Fruit fly (Drosophila melanogaster) whole organism: ENCODE results near the gene CG31300.

Source experiments
- CG8478 ChIP-seq: fragments of >200 bp; optimal IDR thresholded peaks from 2 replicates; lab custom pipeline; 2018; ENCODE audit warnings: inconsistent platforms
- Dll ChIP-seq: fragments of >200 bp; optimal IDR thresholded peaks from 2 replicates; lab custom pipeline; 2017
- EcR ChIP-seq, 2 experiments: fragments of >200 bp; optimal IDR thresholded peaks; 2 replicates each; lab custom pipeline; 2017; ENCODE audit warnings: missing biosample characterization in 2 of 2, missing genetic modification characterization in 2 of 2, missing genetic modification reagents in 2 of 2
- pan ChIP-seq: fragments of >200 bp; optimal IDR thresholded peaks from 2 replicates; lab custom pipeline; 2017
- psq ChIP-seq: fragments of >200 bp; optimal IDR thresholded peaks from 2 replicates; lab custom pipeline; 2017
- usp ChIP-seq: fragments of >200 bp; optimal IDR thresholded peaks from 2 replicates; lab custom pipeline; 2017; ENCODE audit warnings: missing biosample characterization, missing genetic modification characterization, mixed read lengths

Gene CG31300

dm6 chr3R:25283209-25283670, at the start of gene CG31300:
Gene CG31300 (plus strand): TSS chr3R:25283620.
- TF ChIP-seq psq (lab: Kevin White, UChicago) (no peak), pan (lab: Kevin White, UChicago) (no peak), EcR (GFP tag; optimal IDR thresholded peaks at IDR 0.05; lab: Kevin White, UChicago) (no peak), CG8478 (lab: Kevin White, UChicago) (no peak), Dll (lab: Kevin White, UChicago) (no peak), usp (GFP tag; lab: Kevin White, UChicago) (no peak)

DNA sequence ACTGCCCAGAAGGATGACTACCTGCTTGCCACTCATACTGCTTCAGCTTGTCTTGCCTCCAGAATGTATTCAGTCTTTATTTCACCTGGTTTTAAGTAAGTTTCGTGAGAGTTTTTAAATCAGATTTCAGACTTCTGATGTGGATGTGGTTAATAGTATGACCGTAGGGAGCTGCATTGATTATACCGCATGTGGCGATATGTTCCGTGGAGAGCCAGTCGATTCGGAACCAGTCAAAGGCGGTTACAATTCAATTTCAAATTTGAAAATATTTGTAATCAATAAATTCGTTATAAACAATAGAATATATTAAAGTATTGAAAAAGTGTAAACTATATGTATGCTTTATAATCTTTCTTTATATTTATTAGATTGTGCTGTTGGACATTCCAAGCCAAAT, 48.1 kb upstream of the CG31300 start, which contains the start of gene Sil1:
Sil1 (minus strand) TSS at position 168 of the 400 bp plus-strand sequence.
- TF ChIP-seq psq (lab: Kevin White, UChicago) (no peak), Dll (lab: Kevin White, UChicago) (no peak), usp (GFP tag; lab: Kevin White, UChicago) (no peak), CG8478 (lab: Kevin White, UChicago) (no peak), EcR (GFP tag; optimal IDR thresholded peaks at IDR 0.05; lab: Kevin White, UChicago) (no peak), pan (lab: Kevin White, UChicago) (no peak)

DNA sequence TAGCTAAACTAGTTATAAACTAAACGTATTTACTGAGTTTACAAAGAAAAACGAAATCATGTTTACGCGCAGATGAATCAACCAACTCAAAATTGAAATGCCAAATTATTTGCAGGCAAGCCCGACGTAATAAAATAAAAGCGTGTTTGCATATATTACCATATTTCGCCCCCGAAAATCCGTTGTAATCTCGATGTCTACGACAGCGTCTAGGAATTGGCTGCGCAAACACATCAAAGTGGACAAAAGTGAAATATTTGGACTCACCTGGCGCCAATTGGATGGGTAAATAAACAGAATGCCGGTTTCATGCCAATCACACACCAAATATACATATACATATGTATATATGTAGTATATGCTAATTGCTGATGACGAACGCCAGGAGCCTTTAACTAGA, 47.3 kb upstream of the CG31300 start:
- no peak for TF ChIP-seq EcR (GFP tag; optimal IDR thresholded peaks at IDR 0.05; lab: Kevin White, UChicago)
- TF ChIP-seq pan (lab: Kevin White, UChicago), result no peak
- TF ChIP-seq CG8478 (lab: Kevin White, UChicago), result no peak
- no peak for TF ChIP-seq Dll (lab: Kevin White, UChicago)
- TF ChIP-seq psq (lab: Kevin White, UChicago), result no peak
- no peak for TF ChIP-seq usp (GFP tag; lab: Kevin White, UChicago)

dm6 chr3R:25237314-25237713, 46.1 kb upstream of the CG31300 start, which contains the start of gene Jhbp7:
Gene Jhbp7 (plus strand): TSS chr3R:25237614.
- no peak for TF ChIP-seq Dll (lab: Kevin White, UChicago)
- TF ChIP-seq EcR (GFP tag; optimal IDR thresholded peaks at IDR 0.05; lab: Kevin White, UChicago), result no peak
- no peak for TF ChIP-seq usp (GFP tag; lab: Kevin White, UChicago)
- TF ChIP-seq psq (lab: Kevin White, UChicago), result no peak
- TF ChIP-seq pan (lab: Kevin White, UChicago), result no peak
- TF ChIP-seq CG8478 (lab: Kevin White, UChicago), result no peak

DNA sequence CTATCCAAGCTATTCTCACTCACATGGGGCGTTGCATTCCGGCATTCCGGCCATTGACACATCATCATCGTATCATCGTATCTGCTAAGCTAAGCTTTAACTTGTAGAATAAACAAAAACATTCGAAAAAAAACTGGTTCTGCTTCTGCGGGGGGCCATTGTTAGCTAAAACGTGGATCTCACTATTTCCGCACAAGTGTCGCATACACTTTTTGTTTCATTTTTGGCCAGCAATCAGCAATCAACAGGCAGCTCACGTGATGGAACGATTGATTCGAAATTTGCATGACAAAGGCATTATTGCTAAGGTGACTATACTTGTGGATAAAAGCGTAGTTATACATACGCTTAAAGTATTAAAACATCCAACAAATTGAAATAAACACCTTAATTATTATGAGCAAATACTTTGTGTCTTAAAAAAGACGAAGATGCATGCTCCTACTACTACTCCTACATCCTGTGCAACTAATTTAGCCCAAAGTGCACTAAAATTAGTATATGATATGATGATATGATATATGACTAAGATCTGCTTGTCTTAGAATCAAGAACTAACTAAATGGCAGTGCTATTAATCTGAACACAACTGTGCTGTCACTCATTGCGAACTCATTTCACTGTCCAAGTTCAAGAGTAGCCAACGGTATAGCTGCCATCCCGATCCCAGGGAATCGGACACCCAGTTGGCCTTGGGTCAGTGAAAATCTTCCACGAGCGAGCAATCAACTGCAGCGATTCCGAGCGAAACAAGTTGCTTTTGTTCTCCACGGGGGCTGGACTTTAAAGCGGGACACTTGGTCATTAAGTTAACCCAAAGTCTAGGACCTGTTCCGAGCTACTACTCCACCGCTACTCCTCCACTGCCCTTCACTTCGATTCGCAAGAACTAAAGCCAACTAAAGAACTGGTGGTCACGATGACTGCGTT, 44.4 kb upstream of the CG31300 start:
- TF ChIP-seq psq (lab: Kevin White, UChicago), result no peak
- no peak for TF ChIP-seq usp (GFP tag; lab: Kevin White, UChicago)
- no peak for TF ChIP-seq CG8478 (lab: Kevin White, UChicago)

dm6 chr3R:25239880-25240279, 43.5 kb upstream of the CG31300 start, which contains the start of gene to:
Gene to (plus strand): TSS chr3R:25240180.
- TF ChIP-seq pan (lab: Kevin White, UChicago) (no peak), CG8478 (lab: Kevin White, UChicago) (no peak), usp (GFP tag; lab: Kevin White, UChicago) (no peak), psq (lab: Kevin White, UChicago) (no peak), Dll (lab: Kevin White, UChicago) (no peak), EcR (GFP tag; optimal IDR thresholded peaks at IDR 0.05; lab: Kevin White, UChicago) (no peak)

DNA sequence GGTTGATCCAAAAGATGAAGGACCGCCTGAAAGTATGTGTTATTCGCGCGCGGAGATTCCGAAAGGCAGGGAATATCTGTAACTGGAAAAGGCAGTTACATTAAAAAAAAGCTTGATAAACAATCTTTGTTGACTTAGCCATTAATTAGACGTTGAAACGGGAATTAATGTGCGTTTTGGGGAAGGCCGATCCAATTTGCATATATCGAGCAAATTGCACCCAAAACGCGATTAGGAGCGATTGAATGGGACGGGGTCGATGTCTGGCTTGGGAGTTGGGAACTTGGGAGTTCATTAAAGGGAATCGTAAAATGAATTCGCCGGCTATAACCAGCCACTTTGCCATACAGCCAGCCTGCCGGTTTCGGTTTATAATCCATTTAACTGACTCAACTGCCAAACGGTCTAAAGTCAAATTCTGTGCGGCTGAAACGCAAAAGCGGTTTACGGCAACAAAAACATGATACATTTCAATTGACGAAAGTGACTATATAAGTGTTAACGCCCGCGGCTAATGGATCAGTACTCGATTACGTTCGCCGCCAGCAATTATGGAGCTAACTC, 41.8 kb upstream of the CG31300 start, which contains the start of gene CG11854:
CG11854 (plus strand) TSS at position 514 of the 564 bp plus-strand sequence.
- TF ChIP-seq psq (lab: Kevin White, UChicago) (no peak), CG8478 (lab: Kevin White, UChicago) (no peak), EcR (GFP tag; optimal IDR thresholded peaks at IDR 0.05; lab: Kevin White, UChicago) (no peak), pan (lab: Kevin White, UChicago) (no peak), usp (GFP tag; lab: Kevin White, UChicago) (no peak), Dll (lab: Kevin White, UChicago) (no peak)

dm6 chr3R:25245052-25245813, 38.2 kb upstream of the CG31300 start, which contains the start of gene bam:
Gene bam (minus strand): TSS chr3R:25245109.
- no peak for TF ChIP-seq Dll (lab: Kevin White, UChicago)
- no peak for TF ChIP-seq EcR (GFP tag; optimal IDR thresholded peaks at IDR 0.05; lab: Kevin White, UChicago)
- no peak for TF ChIP-seq pan (lab: Kevin White, UChicago)
- no peak for TF ChIP-seq CG8478 (lab: Kevin White, UChicago)
- TF ChIP-seq usp (GFP tag; lab: Kevin White, UChicago), result no peak
- no peak for TF ChIP-seq psq (lab: Kevin White, UChicago)

- TF ChIP-seq usp (GFP tag; lab: Kevin White, UChicago) (no peak), EcR (GFP tag; optimal IDR thresholded peaks at IDR 0.05; lab: Kevin White, UChicago) (no peak), psq (lab: Kevin White, UChicago) (no peak), pan (lab: Kevin White, UChicago) (no peak), CG8478 (lab: Kevin White, UChicago) (no peak), Dll (lab: Kevin White, UChicago) (no peak)
Observed at dm6 chr3R:25247379-25247869, 36.0 kb upstream of the CG31300 start, which contains the start of the genes RpS27 and Nup37. Gene RpS27 (minus strand): TSS chr3R:25247514. Gene Nup37 (plus strand): TSS chr3R:25247658.
